Fruit fly (Drosophila melanogaster) S2 (cell line): ENCODE data around the gene Sur.

Source experiments
- CG8478 ChIP-seq: fragments of >200 bp; optimal IDR thresholded peaks from 2 replicates; lab custom pipeline; 2018
- CTCF ChIP-seq, 2 experiments: fragments of >200 bp; optimal IDR thresholded peaks; 2 replicates each; lab custom pipeline; 2018

DNA sequence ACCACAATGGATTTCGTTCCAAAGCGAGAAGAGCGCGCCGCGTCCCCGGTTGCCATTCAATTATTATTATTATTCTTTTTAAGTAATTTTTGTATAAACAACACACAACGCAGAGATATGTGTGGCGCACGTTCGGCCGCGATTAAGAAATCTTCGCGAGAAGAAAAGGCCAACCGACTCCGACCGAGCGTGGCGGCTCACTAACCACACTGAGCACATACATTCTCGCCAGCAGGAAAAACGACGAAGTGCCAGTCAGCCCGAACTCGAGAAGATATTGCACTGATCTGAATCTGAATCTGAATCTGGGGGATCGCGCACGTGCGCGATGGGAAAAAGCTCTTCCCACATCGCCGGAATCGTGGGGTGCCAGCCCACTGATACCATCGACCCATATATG lies at the start of gene Sur:
- TF ChIP-seq CTCF (optimal IDR thresholded peaks at IDR 0.05; lab: Kevin White, UChicago): no peak
- TF ChIP-seq CG8478 (lab: Kevin White, UChicago): no peak
